Fruit fly (Drosophila melanogaster) whole organism, adult: ENCODE data around the gene glec.

Source experiments
- CG11617 ChIP-seq: fragments of 200-800 bp; sonication (Bioruptor generic); optimal IDR thresholded peaks from 2 replicates; lab custom pipeline; 2017; ENCODE audit warnings: mild to moderate bottlenecking, missing biosample characterization, missing genetic modification reagents, missing genetic modification characterization
- CG12768 ChIP-seq: fragments of 200-800 bp; sonication (Bioruptor generic); optimal IDR thresholded peaks from 2 replicates; lab custom pipeline; 2017; ENCODE audit warnings: missing biosample characterization, missing genetic modification characterization, mild to moderate bottlenecking, moderate library complexity, missing genetic modification reagents
- CG14711 ChIP-seq: fragments of 200-800 bp; sonication (Bioruptor generic); optimal IDR thresholded peaks from 2 replicates; lab custom pipeline; 2018; ENCODE audit warnings: missing biosample characterization, mild to moderate bottlenecking, missing genetic modification characterization, moderate library complexity
- CG1620 ChIP-seq: fragments of 200-800 bp; sonication (Bioruptor generic); optimal IDR thresholded peaks from 2 replicates; lab custom pipeline; 2016; ENCODE audit warnings: missing biosample characterization, missing genetic modification characterization
- CG33017 ChIP-seq: fragments of 200-800 bp; sonication (Bioruptor generic); optimal IDR thresholded peaks from 2 replicates; lab custom pipeline; 2018; ENCODE audit warnings: missing biosample characterization, mild to moderate bottlenecking, missing genetic modification characterization, moderate library complexity
- CG5204 ChIP-seq: fragments of 200-800 bp; sonication (Bioruptor generic); optimal IDR thresholded peaks from 2 replicates; lab custom pipeline; 2016; ENCODE audit warnings: missing biosample characterization, missing genetic modification characterization
- CG7045 ChIP-seq: fragments of 200-800 bp; sonication (Bioruptor generic); optimal IDR thresholded peaks from 2 replicates; lab custom pipeline; 2017; ENCODE audit warnings: missing biosample characterization, mild to moderate bottlenecking, missing genetic modification characterization
- CG7101 ChIP-seq: fragments of 200-800 bp; sonication (Bioruptor generic); optimal IDR thresholded peaks from 2 replicates; lab custom pipeline; 2018; ENCODE audit warnings: missing biosample characterization, mild to moderate bottlenecking, missing genetic modification characterization, moderate library complexity
- Clk ChIP-seq: fragments of 200-800 bp; sonication (Bioruptor generic); optimal IDR thresholded peaks from 2 replicates; lab custom pipeline; 2017; ENCODE audit warnings: missing biosample characterization, missing genetic modification characterization
- Crg-1 ChIP-seq: fragments of 200-800 bp; sonication (Bioruptor generic); optimal IDR thresholded peaks from 2 replicates; lab custom pipeline; 2016; ENCODE audit warnings: missing biosample characterization, missing genetic modification characterization
- Hr96 ChIP-seq: fragments of 200-800 bp; sonication (Bioruptor generic); optimal IDR thresholded peaks from 2 replicates; lab custom pipeline; 2016; ENCODE audit warnings: missing biosample characterization, missing genetic modification characterization
- Mnt ChIP-seq: fragments of 200-800 bp; sonication (Bioruptor generic); optimal IDR thresholded peaks from 2 replicates; lab custom pipeline; 2016; ENCODE audit warnings: missing biosample characterization, mild to moderate bottlenecking, missing genetic modification characterization
- bab1 ChIP-seq: fragments of 200-800 bp; sonication (Bioruptor generic); optimal IDR thresholded peaks from 3 replicates; lab custom pipeline; 2019; ENCODE audit warnings: missing biosample characterization, mild to moderate bottlenecking, missing genetic modification characterization, moderate library complexity
- cic ChIP-seq: fragments of 200-800 bp; sonication (Bioruptor generic); optimal IDR thresholded peaks from 2 replicates; lab custom pipeline; 2017; ENCODE audit warnings: missing biosample characterization, mild to moderate bottlenecking, missing genetic modification characterization, moderate library complexity
- cnc ChIP-seq, 2 experiments: fragments of >200 bp; optimal IDR thresholded peaks; 2 replicates each; lab custom pipeline; 2017
- kay ChIP-seq: fragments of 200-800 bp; sonication (Bioruptor generic); peaks from one replicate; lab custom pipeline; 2016; ENCODE audit warnings: missing biosample characterization, missing genetic modification characterization, borderline replicate concordance
- ovo ChIP-seq: fragments of 200-800 bp; sonication (Bioruptor generic); optimal IDR thresholded peaks from 2 replicates; lab custom pipeline; 2016; ENCODE audit warnings: missing biosample characterization, missing genetic modification characterization
- pad ChIP-seq: fragments of 200-800 bp; sonication (Bioruptor generic); optimal IDR thresholded peaks from 3 replicates; lab custom pipeline; 2017; ENCODE audit warnings: missing biosample characterization, missing genetic modification characterization, mild to moderate bottlenecking, moderate library complexity, missing genetic modification reagents
- tj ChIP-seq: fragments of 200-800 bp; sonication (Bioruptor generic); optimal IDR thresholded peaks from 3 replicates; lab custom pipeline; 2017; ENCODE audit warnings: missing biosample characterization, mild to moderate bottlenecking, missing genetic modification characterization, moderate library complexity
- toe ChIP-seq: fragments of 200-800 bp; sonication (Bioruptor generic); optimal IDR thresholded peaks from 2 replicates; lab custom pipeline; 2016; ENCODE audit warnings: missing biosample characterization, missing genetic modification characterization

glec gene

DNA sequence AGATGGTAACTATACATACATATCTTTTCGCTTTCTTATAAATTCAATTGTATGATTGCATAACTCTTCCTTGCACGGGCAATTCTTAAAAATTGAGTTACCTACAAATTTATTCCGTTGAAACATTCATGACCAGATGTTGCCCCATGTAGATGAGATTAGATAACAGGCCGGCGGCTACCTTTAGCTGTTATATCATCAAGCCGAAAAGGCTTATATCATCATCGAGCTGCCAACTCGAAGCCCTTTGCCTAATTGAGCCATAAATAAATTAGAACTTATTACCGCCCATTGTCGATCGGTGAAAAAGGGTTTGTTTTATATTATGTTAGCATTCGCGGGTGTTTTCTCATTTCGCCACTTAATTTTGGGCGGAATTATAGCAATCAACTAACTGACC lies 15.6 kb downstream of the glec start:
- TF ChIP-seq CG14711 (tag; lab: Kevin White, UChicago) (no peak), Hr96 (GFP tag; lab: Kevin White, UChicago) (no peak), Mnt (no peak), CG1620 (GFP tag; lab: Kevin White, UChicago) (no peak), toe (no peak), pad (GFP tag; lab: Kevin White, UChicago) (no peak), Clk (GFP tag; lab: Kevin White, UChicago) (no peak), CG33017 (tag; lab: Kevin White, UChicago) (no peak), CG5204 (GFP tag; lab: Kevin White, UChicago) (no peak), tj (GFP tag; lab: Kevin White, UChicago) (no peak), bab1 (GFP tag; lab: Kevin White, UChicago) (no peak), Crg-1 (GFP tag; lab: Kevin White, UChicago) (no peak), CG7045 (GFP tag; lab: Kevin White, UChicago) (no peak), CG12768 (GFP tag; lab: Kevin White, UChicago) (no peak), cnc (optimal IDR thresholded peaks at IDR 0.05; lab: Kevin White, UChicago) (no peak), cic (GFP tag; lab: Kevin White, UChicago) (no peak), kay (GFP tag; lab: Kevin White, UChicago) (no peak), CG11617 (GFP tag; lab: Kevin White, UChicago) (no peak)

DNA sequence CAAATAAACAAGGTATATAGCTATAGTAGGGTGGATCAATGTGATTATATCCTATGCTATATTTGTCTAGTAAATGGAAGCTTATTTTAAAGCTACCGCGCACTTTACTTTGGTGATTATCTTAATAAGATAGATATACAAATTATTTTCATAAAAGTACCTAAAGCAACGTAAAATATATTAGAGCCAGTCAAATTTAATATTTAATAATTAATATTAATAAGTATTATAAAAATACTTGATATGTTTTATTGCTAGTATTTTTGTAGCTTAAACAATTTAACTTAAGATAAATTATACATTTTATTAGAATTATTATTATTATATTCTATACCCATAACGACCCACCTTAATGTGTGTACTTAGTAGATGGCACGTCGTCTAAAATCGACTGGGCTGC lies 16.4 kb downstream of the glec start:
- TF ChIP-seq ovo (GFP tag; lab: Kevin White, UChicago) (peak; percentile 46), Crg-1 (GFP tag; lab: Kevin White, UChicago) (no peak), kay (GFP tag; lab: Kevin White, UChicago) (no peak), CG12768 (GFP tag; lab: Kevin White, UChicago) (no peak), tj (GFP tag; lab: Kevin White, UChicago) (peak; percentile 12), Clk (GFP tag; lab: Kevin White, UChicago) (no peak), Mnt (no peak), CG14711 (tag; lab: Kevin White, UChicago) (peak; percentile 68), cic (GFP tag; lab: Kevin White, UChicago) (no peak), CG33017 (tag; lab: Kevin White, UChicago) (peak; percentile 49), Hr96 (GFP tag; lab: Kevin White, UChicago) (no peak), CG7045 (GFP tag; lab: Kevin White, UChicago) (peak; percentile 17), toe (no peak), bab1 (GFP tag; lab: Kevin White, UChicago) (peak; percentile 94), pad (GFP tag; lab: Kevin White, UChicago) (peak; percentile 9), cnc (optimal IDR thresholded peaks at IDR 0.05; lab: Kevin White, UChicago) (no peak), CG7101 (tag; lab: Kevin White, UChicago) (peak; percentile 73), CG11617 (GFP tag; lab: Kevin White, UChicago) (peak; percentile 76), CG1620 (GFP tag; lab: Kevin White, UChicago) (no peak), CG5204 (GFP tag; lab: Kevin White, UChicago) (no peak)

DNA sequence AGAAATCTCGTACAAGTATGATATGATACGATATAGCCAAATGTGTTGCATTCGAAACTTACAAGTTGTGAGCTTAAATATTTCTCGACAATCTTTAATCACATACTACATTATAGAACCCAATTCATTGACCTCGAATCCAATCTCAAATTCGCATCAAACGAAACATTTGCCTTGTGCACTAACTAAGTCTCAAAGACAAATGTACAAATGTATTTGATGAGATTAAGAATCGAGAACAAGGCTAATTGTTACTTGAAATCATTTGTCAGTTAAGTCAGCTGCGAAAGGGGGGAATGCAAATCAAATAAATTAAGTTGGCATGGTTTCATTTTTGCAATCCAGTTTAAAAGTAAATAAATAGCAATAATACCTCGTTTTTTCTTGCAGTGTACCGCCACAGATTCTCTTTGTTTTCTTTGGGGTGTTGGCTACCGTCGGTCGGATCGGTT lies 17.5 kb downstream of the glec start:
- TF ChIP-seq bab1 (GFP tag; lab: Kevin White, UChicago): no peak
- TF ChIP-seq Crg-1 (GFP tag; lab: Kevin White, UChicago): no peak
- no peak for TF ChIP-seq Mnt
- no peak for TF ChIP-seq CG33017 (tag; lab: Kevin White, UChicago)
- TF ChIP-seq cic (GFP tag; lab: Kevin White, UChicago): no peak
- TF ChIP-seq CG7045 (GFP tag; lab: Kevin White, UChicago): no peak
- TF ChIP-seq CG1620 (GFP tag; lab: Kevin White, UChicago): no peak
- TF ChIP-seq CG14711 (tag; lab: Kevin White, UChicago): no peak
- TF ChIP-seq cnc (optimal IDR thresholded peaks at IDR 0.05; lab: Kevin White, UChicago): no peak
- no peak for TF ChIP-seq toe
- TF ChIP-seq Clk (GFP tag; lab: Kevin White, UChicago): no peak
- no peak for TF ChIP-seq CG7101 (tag; lab: Kevin White, UChicago)
- no peak for TF ChIP-seq CG11617 (GFP tag; lab: Kevin White, UChicago)
- no peak for TF ChIP-seq CG5204 (GFP tag; lab: Kevin White, UChicago)
- no peak for TF ChIP-seq tj (GFP tag; lab: Kevin White, UChicago)
- no peak for TF ChIP-seq kay (GFP tag; lab: Kevin White, UChicago)
- TF ChIP-seq Hr96 (GFP tag; lab: Kevin White, UChicago): no peak
- no peak for TF ChIP-seq CG12768 (GFP tag; lab: Kevin White, UChicago)
- TF ChIP-seq ovo (GFP tag; lab: Kevin White, UChicago): no peak

dm6 chr3R:21837069-21837977 lies 18.7 kb downstream of the glec start:
- TF ChIP-seq CG12768 (GFP tag; lab: Kevin White, UChicago) (no peak), CG14711 (tag; lab: Kevin White, UChicago) (no peak), bab1 (GFP tag; lab: Kevin White, UChicago) (no peak), CG7101 (tag; lab: Kevin White, UChicago) (no peak), toe (no peak), Hr96 (GFP tag; lab: Kevin White, UChicago) (no peak), pad (GFP tag; lab: Kevin White, UChicago) (no peak), tj (GFP tag; lab: Kevin White, UChicago) (no peak), kay (GFP tag; lab: Kevin White, UChicago) (no peak), CG7045 (GFP tag; lab: Kevin White, UChicago) (no peak), Clk (GFP tag; lab: Kevin White, UChicago) (no peak), cic (GFP tag; lab: Kevin White, UChicago) (no peak)
